Fruit fly (Drosophila melanogaster) Kc167 (cell line): ENCODE results near the gene CkIIalpha-i3.

Source experiments
- Myc ChIP-seq: fragments of >200 bp; optimal IDR thresholded peaks from 2 replicates; lab custom pipeline; 2017; ENCODE audit warnings: missing external identifiers
- Sin3A ChIP-seq: fragments of >200 bp; optimal IDR thresholded peaks from 2 replicates; lab custom pipeline; 2018; ENCODE audit warnings: missing external identifiers
- h ChIP-seq: fragments of >200 bp; optimal IDR thresholded peaks from 3 replicates; lab custom pipeline; 2018; ENCODE audit warnings: missing external identifiers
- insv ChIP-seq: fragments of >200 bp; optimal IDR thresholded peaks from 3 replicates; lab custom pipeline; 2018; ENCODE audit warnings: missing external identifiers
- psq ChIP-seq: fragments of >200 bp; optimal IDR thresholded peaks from 2 replicates; lab custom pipeline; 2017; ENCODE audit warnings: missing external identifiers
- ttk ChIP-seq: sonication (Bioruptor generic); optimal IDR thresholded peaks from 2 replicates; lab custom pipeline; 2017; ENCODE audit warnings: missing external identifiers

Gene CkIIalpha-i3

DNA sequence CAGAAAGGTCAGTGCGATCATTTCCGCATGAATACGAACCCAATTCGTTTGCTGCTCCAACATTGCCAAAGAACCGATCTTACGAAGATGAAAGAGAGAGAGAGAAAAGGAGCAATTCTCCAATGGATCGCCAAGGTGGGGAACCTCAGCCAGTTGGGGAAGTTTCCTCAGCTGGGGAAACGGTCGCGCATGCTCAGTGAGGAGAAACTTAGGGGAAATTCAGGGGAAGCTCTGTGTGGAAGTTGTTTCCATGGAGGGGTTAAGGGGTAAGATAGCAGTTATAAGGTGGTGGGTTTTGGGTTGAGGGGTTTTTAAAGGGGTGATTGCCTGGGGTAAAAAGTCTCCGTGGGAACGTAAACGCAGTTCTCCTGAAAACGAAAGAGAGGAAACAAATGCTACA is 37.1 kb downstream of the CkIIalpha-i3 start:
- no peak for TF ChIP-seq Sin3A (lab: Kevin White, UChicago)
- no peak for TF ChIP-seq ttk (lab: Kevin White, UChicago)
- TF ChIP-seq insv (lab: Kevin White, UChicago), result no peak
- no peak for TF ChIP-seq h
- no peak for TF ChIP-seq Myc (lab: Kevin White, UChicago)
- TF ChIP-seq psq, result no peak

DNA sequence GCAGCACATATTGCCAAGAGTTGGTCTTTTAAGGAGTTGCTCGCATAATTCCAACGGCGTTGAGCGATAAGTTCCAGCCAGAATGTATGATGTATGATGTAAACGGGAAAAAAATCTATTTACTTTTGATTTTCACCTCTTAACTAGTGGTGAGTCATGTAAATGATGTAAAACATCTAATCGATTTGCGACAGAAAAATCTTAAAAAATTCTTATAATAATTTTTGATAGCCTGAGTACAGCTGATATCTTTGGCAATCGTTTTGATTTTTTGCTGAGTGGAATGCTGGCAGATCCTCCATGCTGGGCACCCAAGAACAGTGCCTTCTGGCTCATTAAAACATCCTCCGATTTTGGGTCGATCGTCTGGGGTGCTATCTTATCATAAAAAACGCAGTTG is 43.9 kb downstream of the CkIIalpha-i3 start:
- TF ChIP-seq psq (no peak), insv (lab: Kevin White, UChicago) (no peak), Sin3A (lab: Kevin White, UChicago) (no peak), ttk (lab: Kevin White, UChicago) (no peak)

DNA sequence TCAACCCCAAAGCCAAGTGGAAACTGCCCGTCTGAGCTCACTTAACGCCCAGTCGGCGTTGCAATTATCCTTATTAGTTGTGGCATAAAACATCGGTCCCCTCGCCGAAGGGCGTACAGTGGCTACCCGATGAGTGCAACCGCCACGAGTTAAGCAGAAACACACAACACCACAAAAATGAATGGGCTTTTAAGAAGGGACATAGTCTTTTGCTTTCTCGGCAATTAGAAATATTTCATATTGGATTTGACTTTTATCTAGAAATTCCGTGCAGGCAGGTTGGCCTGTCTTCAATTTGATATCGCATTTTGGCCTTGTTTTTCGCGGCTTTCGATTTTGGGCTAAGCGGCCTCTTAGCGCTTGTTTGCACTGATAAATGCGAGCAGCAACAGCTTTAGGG is 46.5 kb downstream of the CkIIalpha-i3 start:
- TF ChIP-seq h (no peak), ttk (lab: Kevin White, UChicago) (no peak), psq (no peak), Sin3A (lab: Kevin White, UChicago) (no peak), Myc (lab: Kevin White, UChicago) (no peak), insv (lab: Kevin White, UChicago) (no peak)

DNA sequence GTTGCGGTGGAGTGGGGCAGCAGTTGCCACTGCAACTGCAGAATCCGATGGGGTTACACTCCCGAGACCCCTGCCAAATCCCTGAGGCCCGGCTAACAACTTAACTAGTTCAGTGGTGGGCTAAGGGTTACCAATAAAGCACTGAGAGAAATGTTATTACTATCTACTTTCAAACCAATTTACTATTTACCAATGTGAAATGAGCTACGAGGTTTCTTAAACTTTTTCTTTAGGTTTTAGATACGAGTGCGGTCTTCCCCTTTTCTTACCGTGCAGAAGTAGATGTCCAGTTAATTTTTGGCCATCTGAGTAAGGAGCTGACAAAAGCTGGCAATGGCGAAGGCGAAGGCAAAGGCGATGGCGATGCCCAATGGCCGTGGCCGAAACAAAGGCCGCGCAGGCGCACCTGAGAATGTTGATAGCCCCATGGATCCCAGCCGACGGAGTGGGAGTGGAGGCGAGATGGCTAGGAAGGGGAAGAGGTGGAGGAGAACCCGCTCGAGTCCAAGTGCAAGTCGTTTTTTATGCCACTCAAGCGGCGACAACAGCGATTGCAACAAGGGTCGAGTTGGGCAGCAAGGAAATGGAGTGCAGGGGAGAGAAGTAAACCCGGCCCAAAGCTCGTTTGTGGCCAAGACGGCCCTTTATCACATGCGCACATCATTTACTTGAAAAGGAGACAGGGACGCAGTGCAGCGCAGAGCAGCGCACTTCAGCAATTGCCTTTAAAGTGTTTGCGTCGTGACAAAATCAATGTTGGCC is 49.9 kb downstream of the CkIIalpha-i3 start:
- TF ChIP-seq psq (no peak), h (no peak), Myc (lab: Kevin White, UChicago) (no peak), insv (lab: Kevin White, UChicago) (no peak), Sin3A (lab: Kevin White, UChicago) (no peak), ttk (lab: Kevin White, UChicago) (no peak)
